Fruit fly (Drosophila melanogaster) whole organism, adult: ENCODE measurements around the gene Csas.

Experiments used
- CG12768 ChIP-seq: fragments of 200-800 bp; sonication (Bioruptor generic); optimal IDR thresholded peaks from 2 replicates; lab custom pipeline; 2017; ENCODE audit warnings: missing biosample characterization, missing genetic modification characterization, mild to moderate bottlenecking, moderate library complexity, missing genetic modification reagents
- Clk ChIP-seq: fragments of 200-800 bp; sonication (Bioruptor generic); optimal IDR thresholded peaks from 2 replicates; lab custom pipeline; 2017; ENCODE audit warnings: missing biosample characterization, missing genetic modification characterization
- ovo ChIP-seq: fragments of 200-800 bp; sonication (Bioruptor generic); optimal IDR thresholded peaks from 2 replicates; lab custom pipeline; 2016; ENCODE audit warnings: missing biosample characterization, missing genetic modification characterization
- pad ChIP-seq: fragments of 200-800 bp; sonication (Bioruptor generic); optimal IDR thresholded peaks from 3 replicates; lab custom pipeline; 2017; ENCODE audit warnings: missing biosample characterization, missing genetic modification characterization, mild to moderate bottlenecking, moderate library complexity, missing genetic modification reagents

DNA sequence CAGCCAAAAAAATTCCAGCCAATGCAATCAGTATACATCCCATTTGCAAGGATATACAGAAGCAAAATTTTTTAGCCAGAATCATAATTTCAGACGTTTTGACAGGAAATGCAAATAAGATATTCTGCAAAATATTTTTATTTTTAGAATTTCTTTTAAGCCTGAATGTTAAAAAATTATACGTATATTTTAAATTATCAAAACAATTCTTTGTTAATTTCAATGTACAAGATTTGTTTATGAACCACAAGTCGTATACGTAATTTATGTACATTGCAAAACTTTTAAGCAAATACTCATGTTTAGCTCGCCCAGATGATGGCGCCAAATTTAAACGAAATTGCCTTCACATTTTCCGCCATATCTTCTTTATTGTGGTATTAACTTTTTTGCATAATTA is 34.4 kb downstream of the Csas start, which contains the start of gene CG42654:
- TF ChIP-seq Clk = no peak
- TF ChIP-seq ovo (GFP tag; lab: Kevin White, UChicago) = no peak
- no peak for TF ChIP-seq pad (GFP tag; lab: Kevin White, UChicago)
- no peak for TF ChIP-seq CG12768 (GFP tag; lab: Kevin White, UChicago)
